Fruit fly (Drosophila melanogaster): ENCODE measurements around the gene ZnT86D.

- no peak for TF ChIP-seq CTCF (optimal IDR thresholded peaks at IDR 0.05)
- no peak for TF ChIP-seq CG8478 (optimal IDR thresholded peaks at IDR 0.05)
These were observed 10.1 kb upstream of the ZnT86D start for dm6 chr3R:11224478-11224877.

Measured in S2 (cell line).